Worm (Caenorhabditis elegans) whole organism, L4 larva: ENCODE measurements around the gene twk-43.

ENCODE experiments used
- D1046.2 ChIP-seq: fragments of 200-800 bp; sonication (Bioruptor generic); IDR thresholded peaks from 2 replicates; pipeline ENCODE4 v1.3.6; 2022; ENCODE audit warnings: missing genetic modification characterization, missing compliant biosample characterization
- F26F4.8 ChIP-seq: fragments of 200-800 bp; sonication (Bioruptor generic); conservative IDR thresholded peaks from 2 replicates; pipeline ENCODE4 v1.3.6; 2022; ENCODE audit warnings: missing genetic modification characterization, missing compliant biosample characterization
- T26A8.4 ChIP-seq: fragments of 200-800 bp; sonication (Bioruptor generic); IDR thresholded peaks from 2 replicates; pipeline ENCODE4 v1.3.6; 2022; ENCODE audit warnings: missing genetic modification characterization, missing compliant biosample characterization
- Y105C5A.15 ChIP-seq: fragments of 200-800 bp; sonication (Bioruptor generic); IDR thresholded peaks from 2 replicates; pipeline ENCODE4 v1.3.6; 2022; ENCODE audit warnings: missing genetic modification characterization, missing compliant biosample characterization
- ZK546.5 ChIP-seq, 2 experiments: sonication (generic microtip); optimal IDR thresholded peaks; 2 replicates each; lab custom pipeline; 2017; ENCODE audit warnings: missing biosample characterization in 2 of 2, missing genetic modification characterization in 2 of 2
- aha-1 ChIP-seq: fragments of 150-350 bp; peaks from one replicate; lab custom pipeline; 2014; ENCODE audit warnings: missing biosample characterization, missing genetic modification characterization
- ceh-28 ChIP-seq: fragments of 150-350 bp; optimal IDR thresholded peaks from 2 replicates; lab custom pipeline; 2014; ENCODE audit warnings: missing biosample characterization, missing genetic modification reagents, missing genetic modification characterization
- ceh-62 ChIP-seq: sonication (generic microtip); optimal IDR thresholded peaks from 2 replicates; lab custom pipeline; 2017; ENCODE audit warnings: missing biosample characterization, missing genetic modification characterization
- ceh-82 ChIP-seq: sonication (generic microtip); optimal IDR thresholded peaks from 2 replicates; lab custom pipeline; 2017; ENCODE audit warnings: missing biosample characterization, missing genetic modification characterization
- daf-12 ChIP-seq: fragments of 150-350 bp; optimal IDR thresholded peaks from 2 replicates; lab custom pipeline; 2014; ENCODE audit warnings: missing biosample characterization, missing genetic modification reagents, missing genetic modification characterization
- dmd-6 ChIP-seq: fragments of 200-800 bp; sonication (Bioruptor generic); IDR thresholded peaks from 2 replicates; pipeline ENCODE4 v1.3.6; 2022; ENCODE audit warnings: missing genetic modification reagents, missing genetic modification characterization, missing compliant biosample characterization
- dmd-9 ChIP-seq: fragments of 200-800 bp; sonication (Bioruptor generic); IDR thresholded peaks from 2 replicates; pipeline ENCODE4 v1.3.6; 2022; ENCODE audit warnings: missing genetic modification reagents, missing genetic modification characterization, missing compliant biosample characterization
- fkh-10 ChIP-seq: fragments of 150-350 bp; optimal IDR thresholded peaks from 2 replicates; lab custom pipeline; 2014; ENCODE audit warnings: missing biosample characterization, missing genetic modification reagents, missing genetic modification characterization
- fos-1 ChIP-seq: fragments of 150-350 bp; optimal IDR thresholded peaks from 2 replicates; lab custom pipeline; 2014; ENCODE audit warnings: missing biosample characterization, missing genetic modification characterization
- gei-8 ChIP-seq: fragments of 200-800 bp; sonication (Bioruptor generic); optimal IDR thresholded peaks from 2 replicates; lab custom pipeline; 2018; ENCODE audit warnings: mild to moderate bottlenecking, missing genetic modification characterization, missing compliant biosample characterization
- hif-1 ChIP-seq, 2 experiments: sonication (generic microtip); optimal IDR thresholded peaks; 2 replicates each; lab custom pipeline; 2016 to 2017; ENCODE audit warnings: missing compliant biosample characterization in 2 of 2, missing genetic modification characterization in 2 of 2, missing genetic modification reagents in 2 of 2, missing genotype in 2 of 2, mild to moderate bottlenecking in 1 of 2
- hlh-11 ChIP-seq: fragments of 200-800 bp; sonication (Bioruptor generic); optimal IDR thresholded peaks from 2 replicates; lab custom pipeline; 2018; ENCODE audit warnings: mild to moderate bottlenecking, missing genetic modification characterization, missing compliant biosample characterization
- hlh-30 ChIP-seq: sonication (generic microtip); optimal IDR thresholded peaks from 2 replicates; lab custom pipeline; 2017; ENCODE audit warnings: antibody characterized with exemption, mild to moderate bottlenecking, missing genetic modification characterization, missing compliant biosample characterization; ENCODE audit not compliant: insufficient read depth
- hmg-1.1 ChIP-seq: fragments of 200-800 bp; sonication (Bioruptor generic); IDR thresholded peaks from 2 replicates; pipeline ENCODE4 v1.3.6; 2022; ENCODE audit warnings: missing genetic modification reagents, missing genetic modification characterization, missing compliant biosample characterization
- jun-1 ChIP-seq: fragments of 150-350 bp; optimal IDR thresholded peaks from 2 replicates; lab custom pipeline; 2014; ENCODE audit warnings: missing biosample characterization, missing genetic modification reagents, missing genetic modification characterization
- lim-7 ChIP-seq: fragments of 200-800 bp; sonication (Bioruptor generic); IDR thresholded peaks from 2 replicates; pipeline ENCODE4 v1.3.6; 2022; ENCODE audit warnings: missing genetic modification characterization, missing compliant biosample characterization
- lin-38 ChIP-seq: fragments of 200-800 bp; sonication (Bioruptor generic); IDR thresholded peaks from 2 replicates; pipeline ENCODE4 v1.3.6; 2022; ENCODE audit warnings: missing genetic modification reagents, missing genetic modification characterization, missing compliant biosample characterization
- mdt-29 ChIP-seq: fragments of 200-800 bp; sonication (Bioruptor generic); IDR thresholded peaks from 2 replicates; pipeline ENCODE4 v1.3.6; 2022; ENCODE audit warnings: missing genetic modification reagents, missing genetic modification characterization, missing compliant biosample characterization
- mep-1 ChIP-seq: fragments of 150-350 bp; sonication (generic microtip); optimal IDR thresholded peaks from 3 replicates; lab custom pipeline; 2014; ENCODE audit warnings: missing biosample characterization, missing genetic modification characterization
- mes-2 ChIP-seq: sonication (generic microtip); optimal IDR thresholded peaks from 2 replicates; lab custom pipeline; 2016; ENCODE audit warnings: missing genotype, mild to moderate bottlenecking, missing genetic modification characterization, missing compliant biosample characterization; ENCODE audit not compliant: poor library complexity, severe bottlenecking
- mxl-3 ChIP-seq: fragments of 200-800 bp; sonication (Bioruptor generic); optimal IDR thresholded peaks from 2 replicates; lab custom pipeline; 2018; ENCODE audit warnings: mild to moderate bottlenecking, missing genetic modification characterization, missing compliant biosample characterization
- nhr-102 ChIP-seq: sonication (generic microtip); optimal IDR thresholded peaks from 2 replicates; lab custom pipeline; 2016; ENCODE audit warnings: mild to moderate bottlenecking, missing genetic modification characterization, moderate library complexity, missing compliant biosample characterization
- nhr-11 ChIP-seq: fragments of 150-350 bp; optimal IDR thresholded peaks from 2 replicates; lab custom pipeline; 2014; ENCODE audit warnings: missing biosample characterization, missing genetic modification characterization
- nhr-111 ChIP-seq: fragments of 200-800 bp; sonication (Bioruptor generic); optimal IDR thresholded peaks from 2 replicates; lab custom pipeline; 2018; ENCODE audit warnings: mild to moderate bottlenecking, missing genetic modification characterization, missing compliant biosample characterization
- nhr-237 ChIP-seq: sonication (generic microtip); optimal IDR thresholded peaks from 2 replicates; lab custom pipeline; 2017; ENCODE audit warnings: missing biosample characterization, missing genetic modification characterization
- nhr-25 ChIP-seq: sonication (generic microtip); optimal IDR thresholded peaks from 2 replicates; lab custom pipeline; 2017; ENCODE audit warnings: missing genetic modification characterization, mild to moderate bottlenecking, missing compliant biosample characterization, antibody characterized with exemption, moderate library complexity, borderline replicate concordance; ENCODE audit not compliant: insufficient read depth
- nhr-28 ChIP-seq: fragments of 150-350 bp; optimal IDR thresholded peaks from 2 replicates; lab custom pipeline; 2014; ENCODE audit warnings: missing biosample characterization, missing genetic modification characterization
- nhr-42 ChIP-seq: fragments of 200-800 bp; sonication (Bioruptor generic); IDR thresholded peaks from 2 replicates; pipeline ENCODE4 v1.3.6; 2022; ENCODE audit warnings: missing genetic modification characterization, missing compliant biosample characterization
- nhr-6 ChIP-seq: fragments of 150-350 bp; optimal IDR thresholded peaks from 2 replicates; lab custom pipeline; 2014; ENCODE audit warnings: missing biosample characterization, missing genetic modification characterization
- pqm-1 ChIP-seq: sonication (generic microtip); optimal IDR thresholded peaks from 2 replicates; lab custom pipeline; 2017; ENCODE audit warnings: missing biosample characterization, missing genetic modification characterization
- rbr-2 ChIP-seq: sonication (generic microtip); optimal IDR thresholded peaks from 2 replicates; lab custom pipeline; 2016; ENCODE audit warnings: missing genotype, missing genetic modification characterization, missing compliant biosample characterization
- saeg-2 ChIP-seq: fragments of 200-800 bp; sonication (Bioruptor generic); IDR thresholded peaks from 2 replicates; pipeline ENCODE4 v1.3.6; 2022; ENCODE audit warnings: missing genetic modification reagents, missing genetic modification characterization, missing compliant biosample characterization
- sdz-12 ChIP-seq: fragments of 200-800 bp; sonication (Bioruptor generic); optimal IDR thresholded peaks from 2 replicates; lab custom pipeline; 2018; ENCODE audit warnings: mild to moderate bottlenecking, missing genetic modification characterization, missing compliant biosample characterization
- skn-1 ChIP-seq: fragments of 150-350 bp; optimal IDR thresholded peaks from 2 replicates; lab custom pipeline; 2014; ENCODE audit warnings: missing biosample characterization, missing genetic modification characterization
- spr-3 ChIP-seq: fragments of 200-800 bp; sonication (Bioruptor generic); optimal IDR thresholded peaks from 2 replicates; lab custom pipeline; 2018; ENCODE audit warnings: mild to moderate bottlenecking, missing genetic modification characterization, missing compliant biosample characterization
- tag-97 ChIP-seq: fragments of 200-800 bp; sonication (Bioruptor generic); IDR thresholded peaks from 2 replicates; pipeline ENCODE4 v1.3.6; 2022; ENCODE audit warnings: missing genetic modification characterization, missing compliant biosample characterization
- tra-1 ChIP-seq: fragments of 200-800 bp; sonication (Bioruptor generic); IDR thresholded peaks from 2 replicates; pipeline ENCODE4 v1.3.6; 2022; ENCODE audit warnings: missing genetic modification reagents, missing genetic modification characterization, missing compliant biosample characterization
- unc-130 ChIP-seq: sonication (generic microtip); optimal IDR thresholded peaks from 2 replicates; lab custom pipeline; 2016; ENCODE audit warnings: missing genetic modification reagents, missing genetic modification characterization, missing compliant biosample characterization
- unc-62 ChIP-seq, 3 experiments: fragments of 150-350 bp in 1 of 3; sonication (generic microtip); optimal IDR thresholded peaks in 2 of 3; peaks in 1 of 3; 1 replicate in 1 of 3; 2 replicates in 2 of 3; lab custom pipeline; 2014 to 2017; ENCODE audit warnings: missing biosample characterization in 3 of 3, missing genetic modification characterization in 3 of 3, missing genetic modification reagents in 3 of 3, missing genotype in 1 of 3
- zag-1 ChIP-seq: fragments of 150-350 bp; optimal IDR thresholded peaks from 2 replicates; lab custom pipeline; 2014; ENCODE audit warnings: missing biosample characterization, missing genetic modification characterization
- zip-11 ChIP-seq: fragments of 200-800 bp; sonication (Bioruptor generic); IDR thresholded peaks from 2 replicates; pipeline ENCODE4 v1.3.6; 2022; ENCODE audit warnings: missing genetic modification characterization, missing compliant biosample characterization
- zip-2 ChIP-seq: fragments of 150-350 bp; optimal IDR thresholded peaks from 2 replicates; lab custom pipeline; 2014; ENCODE audit warnings: missing biosample characterization, missing genetic modification characterization
- ztf-11 ChIP-seq: fragments of 150-350 bp; optimal IDR thresholded peaks from 2 replicates; lab custom pipeline; 2014; ENCODE audit warnings: missing biosample characterization, missing genetic modification characterization
- ztf-7 ChIP-seq: fragments of 150-350 bp; optimal IDR thresholded peaks from 2 replicates; lab custom pipeline; 2014; ENCODE audit warnings: missing biosample characterization, missing genetic modification characterization

Gene twk-43

DNA sequence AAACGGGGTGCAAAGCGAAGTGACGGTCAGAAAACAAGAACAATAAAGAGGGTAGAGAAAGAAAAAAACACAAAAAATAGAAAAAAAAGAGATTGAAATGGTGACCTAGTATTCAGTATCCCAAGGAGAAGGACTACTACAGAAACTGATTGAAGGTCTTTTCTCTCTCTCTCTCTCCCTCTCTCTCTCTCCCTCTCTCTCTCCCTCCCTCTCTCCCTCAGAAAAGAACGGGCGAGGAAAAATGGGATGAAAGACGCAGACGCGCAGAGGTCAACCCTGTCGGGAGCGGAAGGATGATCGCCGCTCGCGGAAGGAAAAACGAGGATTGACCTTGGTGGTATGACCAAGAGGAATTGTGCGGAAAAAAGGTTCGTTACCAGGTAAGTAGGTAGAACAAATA lies 28.5 kb downstream of the twk-43 start (continued):
- TF ChIP-seq dmd-6 (GFP tag; lab: Robert Waterston, UW) (peak; percentile 35; the same call in 1 of the 2 replicates), unc-130 (GFP tag; lab: Kevin White, UChicago) (no peak), daf-12 (tag; lab: Kevin White, UChicago) (no peak), gei-8 (GFP tag; lab: Kevin White, UChicago) (no peak), hmg-1.1 (GFP tag; lab: Robert Waterston, UW) (no peak), hlh-30 (peak; percentile 43), lim-7 (GFP tag; lab: Robert Waterston, UW) (no peak), fos-1 (tag; lab: Kevin White, UChicago) (no peak), ztf-7 (tag; lab: Kevin White, UChicago) (no peak), zip-11 (GFP tag; lab: Robert Waterston, UW) (no peak), mep-1 (tag; lab: Kevin White, UChicago) (peak; percentile 8), mxl-3 (GFP tag; lab: Kevin White, UChicago) (peak; percentile 41), ceh-82 (tag; lab: Kevin White, UChicago) (no peak), hlh-11 (tag; lab: Kevin White, UChicago) (peak; percentile 74), ceh-28 (tag; lab: Kevin White, UChicago) (no peak), zip-2 (tag; lab: Kevin White, UChicago) (no peak), tag-97 (GFP tag; lab: Robert Waterston, UW) (no peak), nhr-11 (tag; lab: Kevin White, UChicago) (no peak), saeg-2 (GFP tag; lab: Robert Waterston, UW) (no peak), nhr-6 (tag; lab: Kevin White, UChicago) (peak; percentile 41), F26F4.8 (GFP tag; lab: Robert Waterston, UW) (no peak), ZK546.5 (tag; optimal IDR thresholded peaks at IDR 0.05; lab: Kevin White, UChicago) (no peak), tra-1 (GFP tag; lab: Robert Waterston, UW) (0 out of 2 replicates have a peak, but pooled peaks have one; percentile 55), spr-3 (no peak), aha-1 (tag; lab: Kevin White, UChicago) (peak; percentile 2), ztf-11 (tag; lab: Kevin White, UChicago) (no peak), unc-62 (GFP tag; optimal IDR thresholded peaks at IDR 0.05 in 1 of 2; lab: Kevin White, UChicago) (no peak), unc-62 (tag; optimal IDR thresholded peaks at IDR 0.05; lab: Kevin White, UChicago) (no peak), skn-1 (tag; lab: Kevin White, UChicago) (no peak), Y105C5A.15 (GFP tag; lab: Robert Waterston, UW) (no peak), fkh-10 (GFP tag; lab: Kevin White, UChicago) (no peak), T26A8.4 (no peak), zag-1 (tag; lab: Kevin White, UChicago) (no peak), pqm-1 (no peak), mdt-29 (no peak), sdz-12 (no peak), hif-1 (tag; optimal IDR thresholded peaks at IDR 0.05; lab: Kevin White, UChicago) (no peak), jun-1 (tag; lab: Kevin White, UChicago) (no peak), lin-38 (GFP tag; lab: Robert Waterston, UW) (no peak)
- TF ChIP-seq, all 104 proteins: peak for 19

DNA sequence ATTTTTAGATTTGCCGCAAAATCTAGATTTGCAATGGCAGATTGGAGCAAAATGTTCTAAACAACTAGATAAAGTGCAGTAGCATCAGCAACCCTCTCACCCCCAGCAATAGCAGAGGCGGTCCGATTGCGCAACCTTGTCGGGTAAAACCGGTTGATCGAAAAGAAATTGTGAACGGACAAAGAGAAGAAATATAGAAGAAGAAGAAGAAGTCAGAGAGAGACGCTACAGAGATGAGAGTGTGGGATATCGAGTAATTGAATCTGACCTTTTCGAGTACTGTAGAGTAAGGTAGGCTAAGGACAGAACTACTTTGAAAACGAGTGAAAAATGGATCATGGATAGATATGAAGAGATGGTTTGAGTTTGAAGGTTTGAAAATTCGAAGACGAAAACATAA lies 29.8 kb downstream of the twk-43 start:
- TF ChIP-seq tag-97 (GFP tag; lab: Robert Waterston, UW): no peak
- peak; percentile 18 for TF ChIP-seq mes-2 (tag; lab: Kevin White, UChicago)
- no peak for TF ChIP-seq daf-12 (tag; lab: Kevin White, UChicago)
- no peak for TF ChIP-seq nhr-28 (tag; lab: Kevin White, UChicago)
- no peak for TF ChIP-seq dmd-9 (GFP tag; lab: Robert Waterston, UW)
- no peak for TF ChIP-seq ceh-28 (tag; lab: Kevin White, UChicago)
- no peak for TF ChIP-seq nhr-42 (GFP tag; lab: Robert Waterston, UW)
- peak; percentile 89 for TF ChIP-seq aha-1 (tag; lab: Kevin White, UChicago)
- no peak for TF ChIP-seq rbr-2 (tag; lab: Kevin White, UChicago)
- no peak for TF ChIP-seq nhr-102 (tag; lab: Kevin White, UChicago)
- no peak for TF ChIP-seq F26F4.8 (GFP tag; lab: Robert Waterston, UW)
- no peak for TF ChIP-seq D1046.2 (GFP tag; lab: Robert Waterston, UW)
- peak; percentile 17 for TF ChIP-seq mep-1 (tag; lab: Kevin White, UChicago)
- no peak for TF ChIP-seq tra-1 (GFP tag; lab: Robert Waterston, UW)
- peak; percentile 84 for TF ChIP-seq nhr-25 (tag; lab: Kevin White, UChicago)
- TF ChIP-seq nhr-237 (tag; lab: Kevin White, UChicago): no peak
- TF ChIP-seq nhr-111: no peak
- no peak for TF ChIP-seq ceh-62
